Worm (Caenorhabditis elegans): Measurements from ENCODE around the gene tmem-258.

- no peak for TF ChIP-seq unc-62 (GFP tag; optimal IDR thresholded peaks at IDR 0.05)
- no peak for TF ChIP-seq pag-3 (tag; optimal IDR thresholded peaks at IDR 0.05; ENCODE audit: borderline replicate concordance, insufficient read depth)
- TF ChIP-seq nhr-76 (tag; optimal IDR thresholded peaks at IDR 0.05): no peak
- no peak for TF ChIP-seq nhr-11 (tag; optimal IDR thresholded peaks at IDR 0.05)
- TF ChIP-seq pax-3 (tag; optimal IDR thresholded peaks at IDR 0.05): no peak
- no peak for TF ChIP-seq unc-130 (tag; optimal IDR thresholded peaks at IDR 0.05)
- TF ChIP-seq rnt-1 (tag; optimal IDR thresholded peaks at IDR 0.05): no peak
- TF ChIP-seq unc-98 (GFP tag; IDR thresholded peaks at IDR 0.05): no peak
- no peak for TF ChIP-seq mef-2 (tag; optimal IDR thresholded peaks at IDR 0.05)
Observed at ce11 chrV:7021772-7022171, 41.2 kb upstream of the tmem-258 start, which contains the start of gene F20A1.4.

Measured in whole organism, L1 larva.